Fruit fly (Drosophila melanogaster): ENCODE measurements around the gene CG13305.

The CG13305 gene

DNA sequence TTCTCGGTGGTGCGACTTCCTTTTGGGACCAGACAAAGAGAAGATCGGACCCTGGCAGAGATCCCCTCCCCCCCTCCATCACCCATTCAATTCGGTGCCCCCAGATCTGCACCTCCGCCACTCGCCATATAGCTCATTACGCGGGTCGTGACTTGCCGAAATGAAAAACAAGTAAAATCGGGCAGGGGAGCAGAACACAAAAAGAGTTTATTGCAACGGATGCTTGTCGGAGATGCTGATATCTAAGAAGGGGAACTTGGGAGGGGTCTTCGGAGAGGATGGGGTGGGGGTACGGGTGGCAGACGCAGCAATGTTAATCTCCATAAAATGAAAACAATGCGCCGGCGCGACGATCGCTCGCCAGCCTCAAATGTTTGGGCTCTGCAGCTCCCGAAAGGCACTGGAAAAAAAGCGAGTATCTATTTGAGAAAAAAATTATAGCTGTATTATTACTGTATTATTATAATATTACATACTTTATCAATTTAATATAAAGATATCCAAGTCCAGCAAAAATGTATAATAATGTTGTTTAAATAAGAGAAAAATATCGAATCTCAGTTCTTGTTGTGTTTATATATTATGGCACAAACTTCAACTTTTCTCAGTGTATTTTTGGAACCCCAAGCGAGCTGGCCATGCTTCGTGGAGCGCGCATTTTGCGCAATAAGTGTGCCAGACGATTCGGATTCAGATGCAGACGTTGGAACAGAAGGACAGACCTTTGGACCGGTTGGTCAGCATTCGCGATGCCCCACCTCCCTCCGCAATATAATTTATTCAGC lies 21.4 kb upstream of the CG13305 start (continued):
- TF ChIP-seq sd (tag; optimal IDR thresholded peaks at IDR 0.05) = no peak
- TF ChIP-seq trem (tag; optimal IDR thresholded peaks at IDR 0.05) = peak; percentile 43
- no peak for TF ChIP-seq CG31388 (GFP tag; optimal IDR thresholded peaks at IDR 0.05)
- TF ChIP-seq Ssrp (tag; optimal IDR thresholded peaks at IDR 0.05) = peak; percentile 45
- 0 out of 2 replicates have a peak, but pooled peaks have one; percentile 13 for TF ChIP-seq CG32767 (GFP tag; IDR thresholded peaks at IDR 0.05)
- peak; percentile 15 for TF ChIP-seq CG16815 (GFP tag; optimal IDR thresholded peaks at IDR 0.05)
- TF ChIP-seq CG14050 (GFP tag; IDR thresholded peaks at IDR 0.05) = no peak
- peak; percentile 87 for TF ChIP-seq lbe (GFP tag; optimal IDR thresholded peaks at IDR 0.05)
- no peak for TF ChIP-seq mirr (GFP tag; optimal IDR thresholded peaks at IDR 0.05)
- no peak for TF ChIP-seq CG32532 (GFP tag; IDR thresholded peaks at IDR 0.05)
- no peak for TF ChIP-seq tup (GFP tag; optimal IDR thresholded peaks at IDR 0.05)
- TF ChIP-seq CG7928 (GFP tag; optimal IDR thresholded peaks at IDR 0.05) = no peak
- no peak for TF ChIP-seq amos (GFP tag; IDR thresholded peaks at IDR 0.05; ENCODE audit: partially characterized antibody)
- TF ChIP-seq CG11504 (tag; optimal IDR thresholded peaks at IDR 0.05) = peak; percentile 66
- peak; percentile 41; the same call in 1 of the 2 replicates for TF ChIP-seq stc (GFP tag; IDR thresholded peaks at IDR 0.05)
- TF ChIP-seq CG33557 (GFP tag; optimal IDR thresholded peaks at IDR 0.05) = peak; percentile 51
- TF ChIP-seq D19A (tag; optimal IDR thresholded peaks at IDR 0.05) = peak; percentile 45
- peak; percentile 53 for TF ChIP-seq CG7839 (tag; optimal IDR thresholded peaks at IDR 0.05)
- no peak for TF ChIP-seq ro (GFP tag; IDR thresholded peaks at IDR 0.05)
- no peak for TF ChIP-seq CG8765 (GFP tag; IDR thresholded peaks at IDR 0.05)
- no peak for TF ChIP-seq CG6813 (GFP tag; optimal IDR thresholded peaks at IDR 0.05)
- no peak for TF ChIP-seq hb (GFP tag; IDR thresholded peaks at IDR 0.05; ENCODE audit: partially characterized antibody)
- TF ChIP-seq onecut (GFP tag; IDR thresholded peaks at IDR 0.05) = peak; percentile 15; the same call in 1 of the 2 replicates
- TF ChIP-seq usp (GFP tag; optimal IDR thresholded peaks at IDR 0.05) = no peak
- TF ChIP-seq schlank (tag; optimal IDR thresholded peaks at IDR 0.05) = no peak
- peak; percentile 29 for TF ChIP-seq gcm (GFP tag; optimal IDR thresholded peaks at IDR 0.05)
- peak; percentile 26 for TF ChIP-seq CG6254 (GFP tag; optimal IDR thresholded peaks at IDR 0.05)
- TF ChIP-seq CG30403 (GFP tag; optimal IDR thresholded peaks at IDR 0.05) = peak; percentile 10
- TF ChIP-seq Awh (GFP tag; IDR thresholded peaks at IDR 0.05) = no peak
- peak; percentile 78 for TF ChIP-seq dmrt11E (tag; optimal IDR thresholded peaks at IDR 0.05)
- TF ChIP-seq hbn (GFP tag; IDR thresholded peaks at IDR 0.05; ENCODE audit: partially characterized antibody) = no peak
- peak; percentile 62; the same call in 2 of the 3 replicates for TF ChIP-seq zfh1 (GFP tag; IDR thresholded peaks at IDR 0.05)
- peak; percentile 28 for TF ChIP-seq CG8924 (tag; optimal IDR thresholded peaks at IDR 0.05)
- TF ChIP-seq CG17359 (tag; optimal IDR thresholded peaks at IDR 0.05) = no peak
- TF ChIP-seq CG13424 (tag; optimal IDR thresholded peaks at IDR 0.05) = peak; percentile 44
- TF ChIP-seq ranshi (GFP tag; IDR thresholded peaks at IDR 0.05) = no peak
- TF ChIP-seq HHEX (GFP tag; optimal IDR thresholded peaks at IDR 0.05) = no peak
- no peak for TF ChIP-seq Hand (GFP tag; optimal IDR thresholded peaks at IDR 0.05)
- TF ChIP-seq pfk (GFP tag; optimal IDR thresholded peaks at IDR 0.05) = no peak
- TF ChIP-seq Dbx (GFP tag; IDR thresholded peaks at IDR 0.05) = no peak
- TF ChIP-seq ap (GFP tag; IDR thresholded peaks at IDR 0.05) = 0 out of 2 replicates have a peak, but pooled peaks have one; percentile 6
- TF ChIP-seq stwl (tag; optimal IDR thresholded peaks at IDR 0.05) = no peak
- no peak for TF ChIP-seq Lim3 (GFP tag; IDR thresholded peaks at IDR 0.05)
- TF ChIP-seq pan (optimal IDR thresholded peaks at IDR 0.05) = no peak
- peak in 1 of 2 experiments; percentile 37 for TF ChIP-seq pan (GFP tag; optimal IDR thresholded peaks at IDR 0.05 in 1 of 2, IDR thresholded peaks at IDR 0.05 in 1 of 2)
